Worm (Caenorhabditis elegans): ENCODE results near the gene EGAP1.1.

EGAP1.1 gene

DNA sequence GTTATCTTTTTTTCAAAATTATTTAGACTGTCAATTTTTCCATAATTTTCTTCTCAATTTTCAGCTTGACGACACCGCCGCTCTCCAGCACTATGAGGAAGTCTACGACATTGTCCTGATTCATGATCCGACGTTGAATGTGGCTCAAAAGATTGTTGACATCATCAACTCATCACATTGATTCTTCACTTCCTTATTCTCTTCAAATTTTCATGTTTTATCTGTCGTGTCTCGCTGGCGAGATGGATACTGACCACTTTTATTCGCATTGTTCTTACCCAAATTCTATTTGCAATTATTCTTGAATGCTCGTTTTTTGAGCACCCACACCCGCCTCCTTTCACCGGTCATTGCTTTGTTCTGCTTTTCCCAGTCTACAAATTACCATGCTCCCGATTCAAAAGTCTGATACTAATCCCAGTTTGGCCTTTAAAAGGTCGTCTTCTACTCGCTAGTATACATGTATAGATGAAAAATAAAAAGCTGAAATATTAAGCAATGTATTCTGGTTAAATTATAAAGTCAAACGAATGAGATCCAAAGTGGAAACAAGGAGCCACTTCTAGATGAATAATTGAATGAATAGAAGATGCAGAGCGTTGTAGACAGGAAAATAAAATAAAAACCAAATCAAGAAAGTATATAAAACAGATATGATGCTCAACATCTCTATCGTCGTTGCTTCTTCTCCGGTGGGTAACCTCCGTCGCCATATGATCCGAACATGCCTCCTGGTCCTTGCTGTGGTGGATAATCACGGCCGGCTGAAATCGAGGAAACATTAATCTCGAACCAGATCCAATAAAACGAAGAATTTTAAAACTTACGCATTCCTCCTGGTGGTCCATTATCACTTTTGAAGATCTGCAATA, 16.3 kb upstream of the EGAP1.1 start (continued):
- TF ChIP-seq lir-1 (GFP tag; conservative IDR thresholded peaks at IDR 0.05) (no peak), F57A8.1 (GFP tag; optimal IDR thresholded peaks at IDR 0.05) (no peak), lsy-27 (tag; optimal IDR thresholded peaks at IDR 0.05; ENCODE audit: borderline replicate concordance, insufficient read depth) (no peak), aptf-2 (GFP tag; conservative IDR thresholded peaks at IDR 0.05) (no peak), hmg-20 (GFP tag; IDR thresholded peaks at IDR 0.05) (peak; percentile 28; the same call in 1 of the 2 replicates), madf-8 (GFP tag; conservative IDR thresholded peaks at IDR 0.05) (no peak), lin-54 (GFP tag; optimal IDR thresholded peaks at IDR 0.05) (peak; percentile 33), chd-7 (tag; optimal IDR thresholded peaks at IDR 0.05) (no peak), egrh-3 (GFP tag; IDR thresholded peaks at IDR 0.05) (no peak), Y53F4B.3 (GFP tag; IDR thresholded peaks at IDR 0.05) (no peak), madf-3 (GFP tag; IDR thresholded peaks at IDR 0.05) (0 out of 2 replicates have a peak, but pooled peaks have one; percentile 30), F52B5.7 (tag; optimal IDR thresholded peaks at IDR 0.05) (no peak), nhr-120 (GFP tag; IDR thresholded peaks at IDR 0.05) (no peak), madf-10 (tag; optimal IDR thresholded peaks at IDR 0.05) (peak; percentile 2), F37B4.10 (GFP tag; IDR thresholded peaks at IDR 0.05) (no peak), sdz-38 (tag; optimal IDR thresholded peaks at IDR 0.05) (no peak), B0019.2 (GFP tag; conservative IDR thresholded peaks at IDR 0.05) (no peak), let-526 (GFP tag; IDR thresholded peaks at IDR 0.05) (no peak), dox-1 (GFP tag; IDR thresholded peaks at IDR 0.05) (peak; percentile 35; the same call in 1 of the 2 replicates), repo-1 (tag; optimal IDR thresholded peaks at IDR 0.05) (peak; percentile 49), ceh-58 (GFP tag; IDR thresholded peaks at IDR 0.05) (0 out of 2 replicates have a peak, but pooled peaks have one; percentile 62), efl-1 (GFP tag; optimal IDR thresholded peaks at IDR 0.05) (no peak), nhr-27 (tag; optimal IDR thresholded peaks at IDR 0.05) (no peak), ztf-28 (GFP tag; IDR thresholded peaks at IDR 0.05) (no peak), ets-4 (GFP tag; optimal IDR thresholded peaks at IDR 0.05) (no peak), K12H6.12 (tag; optimal IDR thresholded peaks at IDR 0.05) (no peak), ztf-22 (GFP tag; optimal IDR thresholded peaks at IDR 0.05) (no peak), zfh-2 (GFP tag; conservative IDR thresholded peaks at IDR 0.05) (no peak), C17E4.6 (GFP tag; IDR thresholded peaks at IDR 0.05) (no peak), attf-6 (GFP tag; IDR thresholded peaks at IDR 0.05) (no peak), Y95B8A.8 (GFP tag; IDR thresholded peaks at IDR 0.05) (no peak), dpl-1 (GFP tag; optimal IDR thresholded peaks at IDR 0.05) (no peak), B0336.3 (GFP tag; IDR thresholded peaks at IDR 0.05) (peak; percentile 66), ceh-79 (tag; optimal IDR thresholded peaks at IDR 0.05) (no peak), snpc-1.1 (tag; optimal IDR thresholded peaks at IDR 0.05; ENCODE audit: insufficient read depth) (no peak), ztf-26 (tag; optimal IDR thresholded peaks at IDR 0.05) (no peak), ztf-3 (GFP tag; optimal IDR thresholded peaks at IDR 0.05) (no peak), lin-35 (GFP tag; optimal IDR thresholded peaks at IDR 0.05) (peak in 1 of 3 experiments; percentile 52), B0035.1 (tag; optimal IDR thresholded peaks at IDR 0.05) (peak; percentile 23), Y79H2A.3 (GFP tag; conservative IDR thresholded peaks at IDR 0.05) (0 out of 2 replicates have a peak, but pooled peaks have one; percentile 49), nfyb-1 (GFP tag; IDR thresholded peaks at IDR 0.05) (0 out of 2 replicates have a peak, but pooled peaks have one; percentile 54), sea-2 (GFP tag; IDR thresholded peaks at IDR 0.05) (no peak), T26A5.8 (tag; optimal IDR thresholded peaks at IDR 0.05) (no peak), gei-17 (GFP tag; optimal IDR thresholded peaks at IDR 0.05) (no peak), akir-1 (GFP tag; optimal IDR thresholded peaks at IDR 0.05) (no peak), F10E7.11 (tag; optimal IDR thresholded peaks at IDR 0.05) (peak; percentile 21), ztf-6 (GFP tag; IDR thresholded peaks at IDR 0.05) (no peak)
